Worm (Caenorhabditis elegans) whole organism, L2 larva: ENCODE measurements around the gene R04B5.11.
A peak's percentile ranks its signal among the peaks of the same experiment; 100 is the strongest.

ENCODE experiments used
- C34F6.9 ChIP-seq: fragments of 150-350 bp; optimal IDR thresholded peaks from 2 replicates; lab custom pipeline; 2014; ENCODE audit warnings: missing biosample characterization, missing genetic modification characterization
- Y55F3AM.14 ChIP-seq: fragments of 200-800 bp; sonication (Bioruptor generic); optimal IDR thresholded peaks from 2 replicates; lab custom pipeline; 2018; ENCODE audit warnings: mild to moderate bottlenecking, missing genetic modification characterization, missing compliant biosample characterization
- ZK546.5 ChIP-seq: sonication (generic microtip); optimal IDR thresholded peaks from 2 replicates; lab custom pipeline; 2017; ENCODE audit warnings: missing biosample characterization, missing genetic modification characterization
- aly-2 ChIP-seq: fragments of 150-350 bp; optimal IDR thresholded peaks from 2 replicates; lab custom pipeline; 2014; ENCODE audit warnings: missing biosample characterization, missing genetic modification characterization
- ama-1 ChIP-seq: fragments of 150-350 bp; optimal IDR thresholded peaks from 2 replicates; lab custom pipeline; 2018; ENCODE audit warnings: inconsistent platforms
- blmp-1 ChIP-seq: sonication (generic microtip); optimal IDR thresholded peaks from 2 replicates; lab custom pipeline; 2017; ENCODE audit warnings: missing genetic modification characterization, mild to moderate bottlenecking, missing compliant biosample characterization, antibody characterized with exemption, moderate library complexity; ENCODE audit not compliant: insufficient read depth
- ceh-16 ChIP-seq: fragments of 150-350 bp; optimal IDR thresholded peaks from 2 replicates; lab custom pipeline; 2014; ENCODE audit warnings: missing biosample characterization, missing genetic modification characterization
- crh-2 ChIP-seq: sonication (generic microtip); optimal IDR thresholded peaks from 2 replicates; lab custom pipeline; 2017; ENCODE audit warnings: missing biosample characterization, missing genetic modification characterization
- dmd-4 ChIP-seq: sonication (generic microtip); optimal IDR thresholded peaks from 2 replicates; lab custom pipeline; 2017; ENCODE audit warnings: missing biosample characterization, missing genetic modification characterization
- elt-1 ChIP-seq: fragments of 150-350 bp; optimal IDR thresholded peaks from 2 replicates; lab custom pipeline; 2014; ENCODE audit warnings: missing biosample characterization, missing genetic modification characterization
- fos-1 ChIP-seq: fragments of 150-350 bp; optimal IDR thresholded peaks from 2 replicates; lab custom pipeline; 2014; ENCODE audit warnings: missing biosample characterization, missing genetic modification characterization
- lin-11 ChIP-seq: fragments of 150-350 bp; sonication (generic microtip); optimal IDR thresholded peaks from 2 replicates; lab custom pipeline; 2014; ENCODE audit warnings: missing biosample characterization, missing genetic modification characterization, inconsistent platforms, mixed read lengths
- lin-13 ChIP-seq: fragments of 150-350 bp; optimal IDR thresholded peaks from 2 replicates; lab custom pipeline; 2014; ENCODE audit warnings: missing biosample characterization, missing genetic modification reagents, missing genetic modification characterization
- lin-39 ChIP-seq: fragments of 150-350 bp; optimal IDR thresholded peaks from 2 replicates; lab custom pipeline; 2014; ENCODE audit warnings: missing biosample characterization, missing genetic modification reagents, missing genetic modification characterization
- lsy-2 ChIP-seq, 2 experiments: fragments of 150-350 bp in 1 of 2; sonication (generic microtip) in 1 of 2; optimal IDR thresholded peaks; 2 replicates each; lab custom pipeline; 2014 to 2017; ENCODE audit warnings: missing biosample characterization in 2 of 2, missing genetic modification characterization in 2 of 2
- mab-5 ChIP-seq: fragments of 150-350 bp; optimal IDR thresholded peaks from 2 replicates; lab custom pipeline; 2014; ENCODE audit warnings: missing biosample characterization, missing genetic modification characterization
- mdl-1 ChIP-seq, 2 experiments: fragments of 150-350 bp in 1 of 2; sonication (generic microtip) in 1 of 2; optimal IDR thresholded peaks; 2 replicates each; lab custom pipeline; 2017; ENCODE audit warnings: missing biosample characterization in 2 of 2, missing genetic modification characterization in 2 of 2
- nhr-10 ChIP-seq: sonication (generic microtip); optimal IDR thresholded peaks from 2 replicates; lab custom pipeline; 2017; ENCODE audit warnings: missing biosample characterization, missing genetic modification characterization
- nhr-21 ChIP-seq: fragments of 150-350 bp; optimal IDR thresholded peaks from 2 replicates; lab custom pipeline; 2014; ENCODE audit warnings: missing biosample characterization, missing genetic modification characterization
- nhr-23 ChIP-seq: fragments of 150-350 bp; optimal IDR thresholded peaks from 2 replicates; lab custom pipeline; 2014; ENCODE audit warnings: missing biosample characterization, missing genetic modification reagents, missing genetic modification characterization
- nhr-237 ChIP-seq: fragments of 150-350 bp; optimal IDR thresholded peaks from 2 replicates; lab custom pipeline; 2014; ENCODE audit warnings: missing biosample characterization, missing genetic modification characterization
- sem-4 ChIP-seq: fragments of 150-350 bp; optimal IDR thresholded peaks from 2 replicates; lab custom pipeline; 2014; ENCODE audit warnings: missing biosample characterization, missing genetic modification reagents, missing genetic modification characterization
- skn-1 ChIP-seq: sonication (generic microtip); optimal IDR thresholded peaks from 2 replicates; lab custom pipeline; 2017; ENCODE audit warnings: missing biosample characterization, missing genetic modification characterization
- sma-3 ChIP-seq: sonication (generic microtip); optimal IDR thresholded peaks from 2 replicates; lab custom pipeline; 2016; ENCODE audit warnings: missing genetic modification reagents, missing genetic modification characterization, missing compliant biosample characterization
- sma-9 ChIP-seq, 2 experiments: fragments of 150-350 bp in 1 of 2; sonication (generic microtip) in 1 of 2; optimal IDR thresholded peaks; 2 replicates each; lab custom pipeline; 2014 to 2016; ENCODE audit warnings: missing genetic modification characterization in 2 of 2, mild to moderate bottlenecking in 1 of 2, missing biosample characterization in 1 of 2, missing compliant biosample characterization in 1 of 2, missing genetic modification reagents in 1 of 2, moderate library complexity in 1 of 2
- snpc-4 ChIP-seq: fragments of 150-350 bp; optimal IDR thresholded peaks from 2 replicates; lab custom pipeline; 2014; ENCODE audit warnings: missing biosample characterization, missing genetic modification characterization
- unc-39 ChIP-seq: fragments of 150-350 bp; optimal IDR thresholded peaks from 2 replicates; lab custom pipeline; 2014; ENCODE audit warnings: missing biosample characterization, missing genetic modification characterization
- unc-55 ChIP-seq: fragments of 150-350 bp; sonication (generic microtip); optimal IDR thresholded peaks from 3 replicates; lab custom pipeline; 2014; ENCODE audit warnings: missing biosample characterization, missing genetic modification reagents, missing genetic modification characterization
- ztf-1 ChIP-seq: fragments of 200-800 bp; sonication (Bioruptor generic); conservative IDR thresholded peaks from 2 replicates; pipeline ENCODE4 v1.3.6; 2022; ENCODE audit warnings: missing genetic modification characterization, missing compliant biosample characterization
- ztf-11 ChIP-seq: sonication (generic microtip); optimal IDR thresholded peaks from 2 replicates; lab custom pipeline; 2017; ENCODE audit warnings: missing biosample characterization, missing genetic modification characterization
- ztf-4 ChIP-seq: fragments of 150-350 bp; optimal IDR thresholded peaks from 2 replicates; lab custom pipeline; 2014; ENCODE audit warnings: missing biosample characterization, missing genetic modification characterization

The R04B5.11 gene

DNA sequence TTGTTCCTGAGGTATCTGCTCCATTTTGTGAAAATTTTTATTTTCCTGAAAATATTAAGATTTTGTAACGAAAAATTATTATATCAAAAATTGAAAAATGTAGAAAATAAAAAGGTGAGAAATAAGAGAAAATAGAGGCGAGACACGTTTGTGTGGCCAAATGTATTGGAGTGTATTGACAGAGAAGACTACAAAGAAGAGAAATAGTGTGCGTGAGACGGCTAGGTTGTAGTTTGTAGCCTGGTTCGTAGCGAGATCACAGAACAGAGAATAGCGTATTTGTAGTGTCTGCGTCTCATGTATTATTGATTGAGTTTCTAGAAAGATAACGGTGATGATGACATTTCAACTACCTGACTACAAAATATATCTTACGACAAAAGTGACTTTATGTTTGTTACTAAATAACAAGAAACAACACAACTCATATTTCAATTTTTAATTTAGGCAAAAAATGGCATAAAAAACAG is 7.0 kb downstream of the R04B5.11 start, which contains the start of gene nhr-12:
Gene nhr-12, minus strand, starts transcription at position 51 of the 470 bp plus-strand sequence.
- no peak for TF ChIP-seq ztf-11 (tag; lab: Kevin White, UChicago)
- TF ChIP-seq skn-1 (tag; lab: Kevin White, UChicago), result peak; percentile 2
- no peak for TF ChIP-seq sma-3 (GFP tag; lab: Kevin White, UChicago)
- TF ChIP-seq lin-11 (tag; lab: Kevin White, UChicago), result no peak
- peak; percentile 24 for TF ChIP-seq unc-55
- peak; percentile 45 for TF ChIP-seq crh-2 (tag; lab: Kevin White, UChicago)
- TF ChIP-seq sma-9 (GFP tag; optimal IDR thresholded peaks at IDR 0.05; lab: Kevin White, UChicago), result peak; percentile 29
- TF ChIP-seq sma-9 (tag; optimal IDR thresholded peaks at IDR 0.05; lab: Kevin White, UChicago), result no peak
- no peak for TF ChIP-seq ztf-1 (GFP tag; lab: Robert Waterston, UW)
- no peak for TF ChIP-seq nhr-10 (tag; lab: Kevin White, UChicago)
- no peak for TF ChIP-seq snpc-4
- no peak for TF ChIP-seq elt-1
- no peak for TF ChIP-seq blmp-1
- no peak for TF ChIP-seq ztf-4 (tag; lab: Kevin White, UChicago)
- no peak for TF ChIP-seq fos-1 (tag; lab: Kevin White, UChicago)
- TF ChIP-seq C34F6.9 (tag; lab: Kevin White, UChicago), result no peak
- no peak for TF ChIP-seq nhr-237 (tag; lab: Kevin White, UChicago)
- TF ChIP-seq, all 48 proteins: peak for 4

DNA sequence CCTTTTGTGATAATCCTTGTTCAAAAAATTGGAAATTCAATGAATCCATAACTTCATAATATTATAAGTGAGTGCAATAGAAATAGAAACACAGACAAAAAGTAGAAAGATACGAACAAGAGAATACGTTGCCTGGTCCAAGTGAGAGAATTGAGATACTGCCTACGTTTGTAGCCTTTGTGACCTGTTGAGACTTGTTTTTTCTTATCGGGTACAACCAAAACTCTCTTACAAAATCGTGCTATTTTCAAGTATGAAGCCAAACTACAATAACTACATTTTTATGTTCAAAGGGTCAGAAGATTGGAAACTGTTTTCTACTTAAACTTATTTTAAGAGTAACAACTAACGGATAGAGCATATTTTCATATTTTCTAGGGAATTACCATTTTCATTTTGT is 9.4 kb downstream of the R04B5.11 start, which contains the start of gene nhr-205:
Gene nhr-205, minus strand, starts transcription at position 141 of the 400 bp plus-strand sequence.
- TF ChIP-seq ZK546.5 (tag; lab: Kevin White, UChicago) (no peak), ztf-4 (tag; lab: Kevin White, UChicago) (no peak), C34F6.9 (tag; lab: Kevin White, UChicago) (no peak), lin-13 (GFP tag; lab: Kevin White, UChicago) (no peak), lin-39 (no peak)

DNA sequence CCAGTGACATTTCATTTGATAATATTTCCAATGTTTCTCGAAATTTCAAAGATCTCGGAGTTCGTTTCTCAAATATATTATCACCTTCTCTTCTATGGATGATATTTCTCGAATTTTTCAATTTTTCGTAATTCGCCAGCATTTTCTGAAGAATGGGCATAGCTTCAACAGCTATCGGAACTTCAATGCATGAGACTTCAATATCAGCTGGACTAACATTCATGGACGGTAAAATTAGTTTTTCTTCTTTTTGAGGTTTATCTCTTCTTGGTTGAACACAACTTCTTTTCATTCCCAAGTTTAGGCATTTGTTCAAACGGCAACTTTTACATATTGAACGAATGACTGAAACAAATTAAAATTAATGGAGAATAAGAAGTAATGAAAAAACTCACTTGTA is 10.1 kb downstream of the R04B5.11 start:
- TF ChIP-seq nhr-23 (tag; lab: Kevin White, UChicago) (no peak), Y55F3AM.14 (GFP tag; lab: Kevin White, UChicago) (no peak), aly-2 (tag; lab: Kevin White, UChicago) (no peak)

DNA sequence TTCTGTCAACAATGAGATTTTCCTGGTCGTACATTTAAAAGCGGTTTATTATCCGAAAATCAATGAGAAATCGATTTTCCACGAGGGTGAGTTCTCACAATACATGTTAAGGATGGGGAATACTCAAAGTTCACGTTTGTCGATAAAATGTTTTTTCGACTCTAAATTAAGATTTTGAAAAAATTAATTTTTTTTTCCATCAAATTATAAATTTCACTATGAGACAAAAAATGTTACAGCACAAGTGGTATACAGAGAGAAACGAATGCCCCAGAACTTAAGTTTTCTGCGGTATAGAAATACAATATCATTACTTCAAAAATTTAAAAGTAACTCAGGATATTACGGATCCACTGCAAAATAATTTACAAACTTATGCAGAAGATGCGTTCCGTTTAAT is 12.8 kb downstream of the R04B5.11 start, which contains the start of gene R04B5.1:
Gene R04B5.1, minus strand, starts transcription at position 101 of the 400 bp plus-strand sequence.
- no peak for TF ChIP-seq snpc-4
- no peak for TF ChIP-seq lin-13 (GFP tag; lab: Kevin White, UChicago)
- no peak for TF ChIP-seq unc-39 (tag; lab: Kevin White, UChicago)
- no peak for TF ChIP-seq nhr-237 (tag; lab: Kevin White, UChicago)

DNA sequence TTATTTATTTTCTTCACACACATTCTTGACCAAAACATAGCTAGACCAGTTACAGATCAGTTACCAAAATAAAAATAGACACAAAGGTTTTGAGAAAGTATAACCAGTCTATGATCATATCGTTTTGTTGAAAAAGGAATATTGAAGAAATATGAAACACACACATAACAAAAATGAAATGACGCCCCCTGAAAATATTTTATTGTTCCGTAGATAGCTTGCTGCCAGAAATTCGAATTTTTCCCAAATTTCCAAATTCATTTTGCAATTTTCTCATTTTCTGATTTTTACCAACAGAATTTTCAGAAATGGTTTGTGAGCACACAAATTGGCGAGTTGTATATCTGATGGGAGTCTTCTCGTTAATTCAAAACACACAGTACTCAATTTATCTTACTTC is 15.6 kb downstream of the R04B5.11 start, which contains the start of gene F57A8.7:
Gene F57A8.7, plus strand, starts transcription at position 301 of the 400 bp plus-strand sequence.
- no peak for TF ChIP-seq sem-4 (tag; lab: Kevin White, UChicago)
- TF ChIP-seq Y55F3AM.14 (GFP tag; lab: Kevin White, UChicago), result no peak
- no peak for TF ChIP-seq lsy-2 (tag; optimal IDR thresholded peaks at IDR 0.05; lab: Kevin White, UChicago)
- TF ChIP-seq ceh-16, result no peak
- TF ChIP-seq nhr-10 (tag; lab: Kevin White, UChicago), result no peak
- no peak for TF ChIP-seq sma-3 (GFP tag; lab: Kevin White, UChicago)
- no peak for TF ChIP-seq crh-2 (tag; lab: Kevin White, UChicago)
- no peak for TF ChIP-seq dmd-4 (tag; lab: Kevin White, UChicago)
- no peak for TF ChIP-seq nhr-237 (tag; lab: Kevin White, UChicago)
- no peak for TF ChIP-seq ztf-11 (tag; lab: Kevin White, UChicago)
- no peak for TF ChIP-seq lin-11 (tag; lab: Kevin White, UChicago)
- no peak for TF ChIP-seq snpc-4

DNA sequence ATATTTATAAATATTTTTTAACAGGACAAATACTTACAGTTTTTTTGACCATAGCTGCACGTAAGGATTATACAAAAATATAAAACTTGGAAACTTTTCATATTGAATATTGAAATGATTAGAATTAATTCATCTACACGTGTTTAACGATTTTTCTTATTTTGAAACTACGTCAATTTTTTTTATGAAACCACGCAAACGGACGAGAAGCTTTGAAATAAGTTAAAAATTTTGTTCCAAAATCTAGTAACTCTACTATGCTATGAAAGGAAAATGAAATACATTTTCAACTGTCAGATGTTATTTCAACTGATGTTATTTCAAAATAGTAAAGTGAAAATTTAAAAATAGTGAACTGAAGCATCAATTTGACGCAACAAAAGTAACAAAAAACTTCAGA is 17.3 kb downstream of the R04B5.11 start, which contains the start of gene F57A8.6:
Gene F57A8.6, minus strand, starts transcription at position 101 of the 400 bp plus-strand sequence.
- TF ChIP-seq mdl-1 (tag; optimal IDR thresholded peaks at IDR 0.05; lab: Kevin White, UChicago), result no peak
- TF ChIP-seq sma-9 (GFP tag; optimal IDR thresholded peaks at IDR 0.05; lab: Kevin White, UChicago), result no peak
- no peak for TF ChIP-seq sma-9 (tag; optimal IDR thresholded peaks at IDR 0.05; lab: Kevin White, UChicago)
- TF ChIP-seq ama-1, result no peak
- no peak for TF ChIP-seq elt-1
- TF ChIP-seq sma-3 (GFP tag; lab: Kevin White, UChicago), result no peak
- TF ChIP-seq ceh-16, result no peak
- TF ChIP-seq nhr-21 (tag; lab: Kevin White, UChicago), result no peak
- no peak for TF ChIP-seq nhr-237 (tag; lab: Kevin White, UChicago)
- no peak for TF ChIP-seq mab-5 (tag; lab: Kevin White, UChicago)
